Fruit fly (Drosophila melanogaster) whole organism, embryonic: ENCODE measurements around the gene CG46310.
A peak's percentile ranks its signal among the peaks of the same experiment; 100 is the strongest.

Experiments
- CG10267 ChIP-seq: fragments of 200-800 bp; sonication (Bioruptor generic); optimal IDR thresholded peaks from 2 replicates; lab custom pipeline; 2018; ENCODE audit warnings: missing biosample characterization, mild to moderate bottlenecking, missing genetic modification characterization, moderate library complexity
- CG11093 ChIP-seq: fragments of 200-800 bp; sonication (Bioruptor generic); IDR thresholded peaks from 3 replicates; pipeline ENCODE4 v1.3.6; 2022; ENCODE audit warnings: missing biosample characterization, missing genetic modification characterization
- CG11695 ChIP-seq: fragments of 200-800 bp; sonication (Bioruptor generic); IDR thresholded peaks from 3 replicates; pipeline ENCODE4 v1.3.6; 2022; ENCODE audit warnings: missing biosample characterization, missing genetic modification characterization
- CG14965 ChIP-seq: fragments of 200-800 bp; sonication (Bioruptor generic); optimal IDR thresholded peaks from 2 replicates; lab custom pipeline; 2016; ENCODE audit warnings: missing biosample characterization, missing genetic modification characterization, borderline replicate concordance
- CG15514 ChIP-seq: fragments of 200-800 bp; sonication (Bioruptor generic); optimal IDR thresholded peaks from 3 replicates; lab custom pipeline; 2017; ENCODE audit warnings: missing biosample characterization, missing genetic modification characterization, mild to moderate bottlenecking, moderate library complexity, missing genetic modification reagents
- CG17186 ChIP-seq: fragments of 200-800 bp; sonication (Bioruptor generic); optimal IDR thresholded peaks from 3 replicates; lab custom pipeline; 2017; ENCODE audit warnings: missing biosample characterization, missing genetic modification reagents, missing genetic modification characterization
- CG1832 ChIP-seq: fragments of 200-800 bp; sonication (Bioruptor generic); optimal IDR thresholded peaks from 2 replicates; lab custom pipeline; 2017; ENCODE audit warnings: missing biosample characterization, mild to moderate bottlenecking, missing genetic modification characterization, inconsistent platforms
- CG31224 ChIP-seq: fragments of 200-800 bp; sonication (Bioruptor generic); IDR thresholded peaks from 2 replicates; pipeline ENCODE4 v1.3.6; 2022; ENCODE audit warnings: missing biosample characterization, missing genetic modification characterization
- CG3407 ChIP-seq: fragments of 200-800 bp; sonication (Bioruptor generic); optimal IDR thresholded peaks from 2 replicates; lab custom pipeline; 2018; ENCODE audit warnings: missing biosample characterization, mild to moderate bottlenecking, missing genetic modification characterization
- CG34224 ChIP-seq: fragments of 200-800 bp; sonication (Bioruptor generic); IDR thresholded peaks from 3 replicates; pipeline ENCODE4 v1.3.6; 2022; ENCODE audit warnings: missing biosample characterization, missing genetic modification characterization; ENCODE audit not compliant: partially characterized antibody
- CG3995 ChIP-seq: fragments of 200-800 bp; sonication (Bioruptor generic); optimal IDR thresholded peaks from 3 replicates; lab custom pipeline; 2016; ENCODE audit warnings: missing biosample characterization, missing genetic modification characterization
- CG42726 ChIP-seq: fragments of 200-800 bp; sonication (Bioruptor generic); IDR thresholded peaks from 2 replicates; pipeline ENCODE4 v1.3.6; 2022; ENCODE audit warnings: missing biosample characterization, missing genetic modification characterization; ENCODE audit not compliant: partially characterized antibody
- CG4328 ChIP-seq: fragments of 200-800 bp; sonication (Bioruptor generic); optimal IDR thresholded peaks from 3 replicates; lab custom pipeline; 2017; ENCODE audit warnings: missing biosample characterization, missing genetic modification reagents, missing genetic modification characterization
- CG4617 ChIP-seq: fragments of 200-800 bp; sonication (Bioruptor generic); optimal IDR thresholded peaks from 3 replicates; lab custom pipeline; 2016; ENCODE audit warnings: missing biosample characterization, missing genetic modification characterization, borderline replicate concordance
- CG9215 ChIP-seq: fragments of 200-800 bp; sonication (Bioruptor generic); IDR thresholded peaks from 2 replicates; pipeline ENCODE4 v1.3.6; 2022; ENCODE audit warnings: missing biosample characterization, missing genetic modification characterization
- CG9797 ChIP-seq: fragments of 200-800 bp; sonication (Bioruptor generic); optimal IDR thresholded peaks from 3 replicates; lab custom pipeline; 2018; ENCODE audit warnings: missing biosample characterization, mild to moderate bottlenecking, missing genetic modification characterization
- CHES-1-like ChIP-seq: fragments of 200-800 bp; sonication (Bioruptor generic); optimal IDR thresholded peaks from 2 replicates; lab custom pipeline; 2016; ENCODE audit warnings: missing biosample characterization, missing genetic modification characterization
- Chrac-16 ChIP-seq: fragments of 200-800 bp; sonication (Bioruptor generic); optimal IDR thresholded peaks from 3 replicates; lab custom pipeline; 2016; ENCODE audit warnings: missing biosample characterization, missing genetic modification characterization
- Dbx ChIP-seq: fragments of 200-800 bp; sonication (Bioruptor generic); IDR thresholded peaks from 3 replicates; pipeline ENCODE4 v1.3.6; 2022; ENCODE audit warnings: missing biosample characterization, missing genetic modification characterization
- Doc3 ChIP-seq: fragments of 200-800 bp; sonication (Bioruptor generic); IDR thresholded peaks from 3 replicates; pipeline ENCODE4 v1.3.6; 2022; ENCODE audit warnings: missing biosample characterization, missing genetic modification characterization; ENCODE audit not compliant: partially characterized antibody
- E2f2 ChIP-seq: fragments of 200-800 bp; sonication (Bioruptor generic); IDR thresholded peaks from 2 replicates; pipeline ENCODE4 v1.3.6; 2022; ENCODE audit warnings: missing biosample characterization, missing genetic modification characterization
- HmgZ ChIP-seq: fragments of 200-800 bp; sonication (Bioruptor generic); optimal IDR thresholded peaks from 2 replicates; lab custom pipeline; 2018; ENCODE audit warnings: missing biosample characterization, mild to moderate bottlenecking, missing genetic modification characterization
- Myb ChIP-seq: fragments of 200-800 bp; sonication (Bioruptor generic); optimal IDR thresholded peaks from 2 replicates; lab custom pipeline; 2016; ENCODE audit warnings: missing biosample characterization, missing genetic modification characterization
- NK7.1 ChIP-seq: fragments of 200-800 bp; sonication (Bioruptor generic); optimal IDR thresholded peaks from 3 replicates; lab custom pipeline; 2016; ENCODE audit warnings: missing biosample characterization, missing genetic modification characterization
- Rfx ChIP-seq: fragments of 200-800 bp; sonication (Bioruptor generic); IDR thresholded peaks from 2 replicates; pipeline ENCODE4 v1.3.6; 2022; ENCODE audit warnings: missing biosample characterization, missing genetic modification characterization
- Sin3A ChIP-seq: fragments of >200 bp; optimal IDR thresholded peaks from 2 replicates; lab custom pipeline; 2018
- Ssrp ChIP-seq: fragments of 200-800 bp; sonication (Bioruptor generic); optimal IDR thresholded peaks from 2 replicates; lab custom pipeline; 2018; ENCODE audit warnings: missing biosample characterization, mild to moderate bottlenecking, missing genetic modification characterization, moderate library complexity
- ap ChIP-seq: fragments of 200-800 bp; sonication (Bioruptor generic); IDR thresholded peaks from 2 replicates; pipeline ENCODE4 v1.3.6; 2022; ENCODE audit warnings: missing biosample characterization, missing genetic modification characterization
- chinmo ChIP-seq: fragments of 200-800 bp; sonication (Bioruptor generic); IDR thresholded peaks from 4 replicates; pipeline ENCODE4 v1.3.6; 2022; ENCODE audit warnings: missing biosample characterization, missing genetic modification characterization; ENCODE audit not compliant: partially characterized antibody
- dpn ChIP-seq, 2 experiments: fragments of 200-800 bp; sonication (Bioruptor generic); optimal IDR thresholded peaks; 3 replicates each; lab custom pipeline; 2016; ENCODE audit warnings: missing biosample characterization in 2 of 2, missing genetic modification characterization in 2 of 2
- fd102C ChIP-seq: fragments of 200-800 bp; sonication (Bioruptor generic); optimal IDR thresholded peaks from 2 replicates; lab custom pipeline; 2018; ENCODE audit warnings: missing biosample characterization, mild to moderate bottlenecking, missing genetic modification characterization, moderate library complexity
- h ChIP-seq: fragments of >200 bp; optimal IDR thresholded peaks from 2 replicates; lab custom pipeline; 2017
- hbn ChIP-seq: fragments of 200-800 bp; sonication (Bioruptor generic); IDR thresholded peaks from 2 replicates; pipeline ENCODE4 v1.3.6; 2022; ENCODE audit warnings: missing biosample characterization, missing genetic modification characterization; ENCODE audit not compliant: partially characterized antibody
- her ChIP-seq: fragments of 200-800 bp; sonication (Bioruptor generic); optimal IDR thresholded peaks from 2 replicates; lab custom pipeline; 2016; ENCODE audit warnings: missing biosample characterization, missing genetic modification characterization
- hkb ChIP-seq, 2 experiments: fragments of 200-800 bp in 1 of 2; fragments of >200 bp in 1 of 2; sonication (Bioruptor generic) in 1 of 2; IDR thresholded peaks in 1 of 2; optimal IDR thresholded peaks in 1 of 2; 2 replicates each; pipeline versions ENCODE4 v1.3.6 to Lab custom; 2017 to 2022; ENCODE audit warnings: missing biosample characterization in 1 of 2, missing genetic modification characterization in 1 of 2
- ken ChIP-seq: fragments of 200-800 bp; sonication (Bioruptor generic); IDR thresholded peaks from 3 replicates; pipeline ENCODE4 v1.3.6; 2022; ENCODE audit warnings: missing biosample characterization, missing genetic modification characterization
- lilli ChIP-seq: fragments of 200-800 bp; sonication (Bioruptor generic); optimal IDR thresholded peaks from 3 replicates; lab custom pipeline; 2016; ENCODE audit warnings: missing biosample characterization, missing genetic modification characterization
- luna ChIP-seq: fragments of 200-800 bp; sonication (Bioruptor generic); optimal IDR thresholded peaks from 2 replicates; lab custom pipeline; 2016; ENCODE audit warnings: missing biosample characterization, missing genetic modification characterization
- nmo ChIP-seq: fragments of 200-800 bp; sonication (Bioruptor generic); optimal IDR thresholded peaks from 2 replicates; lab custom pipeline; 2018; ENCODE audit warnings: missing biosample characterization, mild to moderate bottlenecking, missing genetic modification characterization, moderate library complexity
- phol ChIP-seq: fragments of 200-800 bp; sonication (Bioruptor generic); optimal IDR thresholded peaks from 3 replicates; lab custom pipeline; 2018; ENCODE audit warnings: missing biosample characterization, mild to moderate bottlenecking, missing genetic modification characterization, moderate library complexity
- sc ChIP-seq, 3 experiments: fragments of >200 bp in 2 of 3; fragments of 200-800 bp in 1 of 3; sonication (Bioruptor generic) in 1 of 3; optimal IDR thresholded peaks; 2 replicates in 2 of 3; 3 replicates in 1 of 3; lab custom pipeline; 2017; ENCODE audit warnings: mild to moderate bottlenecking in 1 of 3, missing biosample characterization in 1 of 3, missing genetic modification characterization in 1 of 3, missing genetic modification reagents in 1 of 3
- schlank ChIP-seq: fragments of 200-800 bp; sonication (Bioruptor generic); optimal IDR thresholded peaks from 2 replicates; lab custom pipeline; 2018; ENCODE audit warnings: missing biosample characterization, mild to moderate bottlenecking, missing genetic modification characterization
- sisA ChIP-seq: fragments of 200-800 bp; sonication (Bioruptor generic); IDR thresholded peaks from 2 replicates; pipeline ENCODE4 v1.3.6; 2022; ENCODE audit warnings: missing biosample characterization, missing genetic modification characterization
- stc ChIP-seq: fragments of 200-800 bp; sonication (Bioruptor generic); IDR thresholded peaks from 2 replicates; pipeline ENCODE4 v1.3.6; 2022; ENCODE audit warnings: missing biosample characterization, missing genetic modification characterization
- tll ChIP-seq, 2 experiments: fragments of 200-800 bp in 1 of 2; fragments of >200 bp in 1 of 2; sonication (Bioruptor generic) in 1 of 2; optimal IDR thresholded peaks; 2 replicates each; lab custom pipeline; 2017 to 2019; ENCODE audit warnings: missing biosample characterization in 2 of 2, missing genetic modification characterization in 2 of 2, mild to moderate bottlenecking in 1 of 2, moderate library complexity in 1 of 2
- trh ChIP-seq: fragments of 200-800 bp; sonication (Bioruptor generic); optimal IDR thresholded peaks from 2 replicates; lab custom pipeline; 2016; ENCODE audit warnings: missing biosample characterization, missing genetic modification characterization
- unc-4 ChIP-seq: fragments of 200-800 bp; sonication (Bioruptor generic); IDR thresholded peaks from 2 replicates; pipeline ENCODE4 v1.3.6; 2022; ENCODE audit warnings: missing biosample characterization, missing genetic modification characterization; ENCODE audit not compliant: partially characterized antibody
- vnd ChIP-seq: fragments of 200-800 bp; sonication (Bioruptor generic); IDR thresholded peaks from 3 replicates; pipeline ENCODE4 v1.3.6; 2022; ENCODE audit warnings: missing biosample characterization, missing genetic modification characterization; ENCODE audit not compliant: partially characterized antibody
- wek ChIP-seq: fragments of 200-800 bp; sonication (Bioruptor generic); optimal IDR thresholded peaks from 3 replicates; lab custom pipeline; 2018; ENCODE audit warnings: missing biosample characterization, mild to moderate bottlenecking, missing genetic modification characterization, moderate library complexity
- wor ChIP-seq: fragments of 200-800 bp; sonication (Bioruptor generic); IDR thresholded peaks from 2 replicates; pipeline ENCODE4 v1.3.6; 2022; ENCODE audit warnings: missing biosample characterization, missing genetic modification characterization

The CG46310 gene

DNA sequence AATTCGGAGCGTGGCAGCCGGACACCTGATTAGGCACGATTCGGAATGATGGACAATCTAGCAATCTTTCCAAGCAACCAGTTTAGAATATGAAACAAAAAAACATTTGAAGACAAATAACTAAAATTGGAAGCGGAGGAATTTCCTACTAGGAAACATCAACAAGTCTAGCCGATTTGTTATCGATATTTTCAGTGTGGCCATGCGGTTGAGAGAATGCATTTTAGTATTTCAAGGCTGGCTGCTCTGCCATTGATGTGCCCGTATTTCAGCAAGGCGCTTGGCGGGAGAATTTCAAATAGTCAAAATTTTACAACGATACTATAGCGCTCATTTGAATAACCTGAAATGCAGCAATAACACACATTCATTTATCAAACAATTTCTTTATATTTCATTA lies 45.9 kb upstream of the CG46310 start, which contains the start of gene CG31457 (continued):
- TF ChIP-seq unc-4 (peak; percentile 89), CG42726 (GFP tag; lab: Robert Waterston, UW) (peak; percentile 26; the same call in 1 of the 2 replicates), stc (GFP tag; lab: Robert Waterston, UW) (no peak), sc (optimal IDR thresholded peaks at IDR 0.05; lab: Kevin White, UChicago) (no peak), sc (GFP tag; optimal IDR thresholded peaks at IDR 0.05; lab: Kevin White, UChicago) (no peak), h (no peak), wor (GFP tag; lab: Robert Waterston, UW) (no peak), luna (GFP tag; lab: Kevin White, UChicago) (no peak), Sin3A (peak; percentile 70), chinmo (GFP tag; lab: Robert Waterston, UW) (peak; percentile 84; the same call in 2 of the 4 replicates), hkb (optimal IDR thresholded peaks at IDR 0.05; lab: Kevin White, UChicago) (no peak), hkb (GFP tag; IDR thresholded peaks at IDR 0.05; lab: Robert Waterston, UW) (no peak), CG34224 (peak; percentile 83), trh (GFP tag; lab: Kevin White, UChicago) (no peak), E2f2 (GFP tag; lab: Robert Waterston, UW) (peak; percentile 99), ap (no peak), Doc3 (peak; percentile 83), hbn (GFP tag; lab: Robert Waterston, UW) (peak; percentile 81), her (no peak), dpn (GFP tag; optimal IDR thresholded peaks at IDR 0.05; lab: Kevin White, UChicago) (no peak), wek (GFP tag; lab: Kevin White, UChicago) (no peak), CG1832 (GFP tag; lab: Kevin White, UChicago) (no peak), CG9797 (GFP tag; lab: Kevin White, UChicago) (peak; percentile 97), Dbx (GFP tag; lab: Robert Waterston, UW) (no peak), CG4328 (GFP tag; lab: Kevin White, UChicago) (no peak), CG10267 (tag; lab: Kevin White, UChicago) (peak; percentile 47), CG11695 (GFP tag; lab: Robert Waterston, UW) (no peak), CG15514 (peak; percentile 47), fd102C (no peak), Ssrp (tag; lab: Kevin White, UChicago) (no peak), schlank (tag; lab: Kevin White, UChicago) (no peak), HmgZ (tag; lab: Kevin White, UChicago) (peak; percentile 77), phol (peak; percentile 71), CG31224 (GFP tag; lab: Robert Waterston, UW) (no peak), Rfx (GFP tag; lab: Robert Waterston, UW) (no peak), Chrac-16 (GFP tag; lab: Kevin White, UChicago) (no peak), CG3995 (GFP tag; lab: Kevin White, UChicago) (no peak), nmo (GFP tag; lab: Kevin White, UChicago) (peak; percentile 55), CHES-1-like (peak; percentile 30), tll (GFP tag; optimal IDR thresholded peaks at IDR 0.05; lab: Kevin White, UChicago) (no peak), Myb (GFP tag; lab: Kevin White, UChicago) (peak; percentile 35), sisA (GFP tag; lab: Robert Waterston, UW) (no peak), CG14965 (GFP tag; lab: Kevin White, UChicago) (no peak), vnd (GFP tag; lab: Robert Waterston, UW) (peak; percentile 63), ken (GFP tag; lab: Robert Waterston, UW) (no peak), CG17186 (peak; percentile 22), CG4617 (GFP tag; lab: Kevin White, UChicago) (peak; percentile 75), CG9215 (GFP tag; lab: Robert Waterston, UW) (no peak), CG3407 (GFP tag; lab: Kevin White, UChicago) (no peak), CG11093 (no peak), lilli (GFP tag; lab: Kevin White, UChicago) (peak; percentile 23), NK7.1 (GFP tag; lab: Kevin White, UChicago) (no peak)
